Worm (Caenorhabditis elegans) whole organism, L2 larva: ENCODE measurements around the gene F41E6.5.

Source experiments
- elt-1 ChIP-seq: fragments of 150-350 bp; optimal IDR thresholded peaks from 2 replicates; lab custom pipeline; 2014; ENCODE audit warnings: missing biosample characterization, missing genetic modification characterization
- lin-13 ChIP-seq: fragments of 150-350 bp; optimal IDR thresholded peaks from 2 replicates; lab custom pipeline; 2014; ENCODE audit warnings: missing biosample characterization, missing genetic modification reagents, missing genetic modification characterization
- mbf-1 ChIP-seq: sonication (generic microtip); optimal IDR thresholded peaks from 2 replicates; lab custom pipeline; 2017; ENCODE audit warnings: missing biosample characterization, missing genetic modification characterization
- nhr-11 ChIP-seq: fragments of 150-350 bp; optimal IDR thresholded peaks from 2 replicates; lab custom pipeline; 2014; ENCODE audit warnings: missing biosample characterization, missing genetic modification characterization
- peb-1 ChIP-seq: fragments of 150-350 bp; optimal IDR thresholded peaks from 2 replicates; lab custom pipeline; 2014; ENCODE audit warnings: missing biosample characterization, missing genetic modification characterization
- snpc-4 ChIP-seq: fragments of 150-350 bp; optimal IDR thresholded peaks from 2 replicates; lab custom pipeline; 2014; ENCODE audit warnings: missing biosample characterization, missing genetic modification characterization
- unc-55 ChIP-seq: fragments of 150-350 bp; sonication (generic microtip); optimal IDR thresholded peaks from 3 replicates; lab custom pipeline; 2014; ENCODE audit warnings: missing biosample characterization, missing genetic modification reagents, missing genetic modification characterization
- ztf-1 ChIP-seq: fragments of 200-800 bp; sonication (Bioruptor generic); conservative IDR thresholded peaks from 2 replicates; pipeline ENCODE4 v1.3.6; 2022; ENCODE audit warnings: missing genetic modification characterization, missing compliant biosample characterization

ce11 chrV:8626406-8626805 is 23.1 kb downstream of the F41E6.5 start:
- TF ChIP-seq elt-1 = no peak
- no peak for TF ChIP-seq snpc-4 (tag; lab: Kevin White, UChicago)
- no peak for TF ChIP-seq lin-13 (GFP tag; lab: Kevin White, UChicago)
- no peak for TF ChIP-seq peb-1
- TF ChIP-seq unc-55 (GFP tag; lab: Kevin White, UChicago) = no peak
- TF ChIP-seq mbf-1 (tag; lab: Kevin White, UChicago) = no peak
- TF ChIP-seq ztf-1 (GFP tag; lab: Robert Waterston, UW) = no peak
- TF ChIP-seq nhr-11 (tag; lab: Kevin White, UChicago) = no peak
